Worm (Caenorhabditis elegans) whole organism, L1 larva: ENCODE results near the gene ZK632.2.

Experiments used
- aly-2 ChIP-seq: fragments of 150-350 bp; optimal IDR thresholded peaks from 2 replicates; lab custom pipeline; 2014; ENCODE audit warnings: missing biosample characterization, missing genetic modification characterization
- elt-2 ChIP-seq: sonication (generic microtip); optimal IDR thresholded peaks from 2 replicates; lab custom pipeline; 2016; ENCODE audit warnings: missing genetic modification characterization, mild to moderate bottlenecking, inconsistent platforms, missing compliant biosample characterization, missing genetic modification reagents
- fkh-10 ChIP-seq: sonication (generic microtip); optimal IDR thresholded peaks from 2 replicates; lab custom pipeline; 2017; ENCODE audit warnings: missing biosample characterization, missing genetic modification reagents, missing genetic modification characterization
- fos-1 ChIP-seq: fragments of 150-350 bp; optimal IDR thresholded peaks from 2 replicates; lab custom pipeline; 2014; ENCODE audit warnings: missing biosample characterization, missing genetic modification characterization
- hpl-2 ChIP-seq: fragments of 150-350 bp; optimal IDR thresholded peaks from 2 replicates; lab custom pipeline; 2014; ENCODE audit warnings: missing biosample characterization, missing genetic modification reagents, missing genetic modification characterization
- nhr-19 ChIP-seq: fragments of 200-800 bp; sonication (Bioruptor generic); conservative IDR thresholded peaks from 2 replicates; pipeline ENCODE4 v1.3.6; 2022; ENCODE audit warnings: missing genetic modification characterization, missing compliant biosample characterization
- pag-3 ChIP-seq: sonication (generic microtip); optimal IDR thresholded peaks from 2 replicates; lab custom pipeline; 2017; ENCODE audit warnings: missing genetic modification characterization, mild to moderate bottlenecking, missing compliant biosample characterization, antibody characterized with exemption, borderline replicate concordance; ENCODE audit not compliant: insufficient read depth
- skn-1 ChIP-seq: fragments of 150-350 bp; optimal IDR thresholded peaks from 2 replicates; lab custom pipeline; 2014; ENCODE audit warnings: missing biosample characterization, missing genetic modification characterization
- unc-62 ChIP-seq: fragments of 150-350 bp; optimal IDR thresholded peaks from 2 replicates; lab custom pipeline; 2014; ENCODE audit warnings: missing biosample characterization, missing genetic modification reagents, missing genetic modification characterization
- xbp-1 ChIP-seq: sonication (generic microtip); optimal IDR thresholded peaks from 2 replicates; lab custom pipeline; 2016; ENCODE audit warnings: missing genetic modification characterization, missing compliant biosample characterization
- zag-1 ChIP-seq: fragments of 150-350 bp; optimal IDR thresholded peaks from 2 replicates; lab custom pipeline; 2014; ENCODE audit warnings: missing biosample characterization, missing genetic modification characterization

- TF ChIP-seq fkh-10 (GFP tag; lab: Kevin White, UChicago) (no peak), fos-1 (tag; lab: Kevin White, UChicago) (peak; percentile 8), unc-62 (GFP tag; lab: Kevin White, UChicago) (no peak), aly-2 (tag; lab: Kevin White, UChicago) (peak; percentile 48), nhr-19 (peak; percentile 49), hpl-2 (GFP tag; lab: Kevin White, UChicago) (no peak), xbp-1 (tag; lab: Kevin White, UChicago) (peak; percentile 25), skn-1 (no peak), zag-1 (tag; lab: Kevin White, UChicago) (no peak), elt-2 (tag; lab: Kevin White, UChicago) (no peak), pag-3 (tag; lab: Kevin White, UChicago) (no peak)
Measured at ce11 chrIII:9766175-9766574, 32.7 kb upstream of the ZK632.2 start, which contains the start of gene cbp-1.
